Fruit fly (Drosophila melanogaster): ENCODE data around the gene msi.

Gene msi

dm6 chr3R:25532406-25533225 is 16.7 kb downstream of the msi start (continued):
- TF ChIP-seq CG7556 (GFP tag; optimal IDR thresholded peaks at IDR 0.05) (peak; percentile 11), CG8290 (GFP tag; optimal IDR thresholded peaks at IDR 0.05) (no peak), CG8290 (tag; optimal IDR thresholded peaks at IDR 0.05) (no peak), CG11723 (GFP tag; optimal IDR thresholded peaks at IDR 0.05) (no peak), z (GFP tag; IDR thresholded peaks at IDR 0.05) (peak; percentile 66; the same call in 1 of the 3 replicates), ind (GFP tag; optimal IDR thresholded peaks at IDR 0.05) (peak; percentile 28), pzg (GFP tag; optimal IDR thresholded peaks at IDR 0.05) (no peak), Aef1 (GFP tag; IDR thresholded peaks at IDR 0.05) (0 out of 3 replicates have a peak, but pooled peaks have one; percentile 14), Nf-YC (tag; optimal IDR thresholded peaks at IDR 0.05) (no peak), ci (GFP tag; IDR thresholded peaks at IDR 0.05) (0 out of 3 replicates have a peak, but pooled peaks have one; percentile 5), oc (tag; optimal IDR thresholded peaks at IDR 0.05) (peak; percentile 67), CG12391 (tag; optimal IDR thresholded peaks at IDR 0.05) (peak; percentile 28), D19A (tag; optimal IDR thresholded peaks at IDR 0.05) (peak; percentile 12), CG4424 (GFP tag; optimal IDR thresholded peaks at IDR 0.05) (peak; percentile 18), CG10979 (tag; optimal IDR thresholded peaks at IDR 0.05) (peak; percentile 21), CG14710 (tag; optimal IDR thresholded peaks at IDR 0.05) (peak; percentile 15), CG31441 (GFP tag; IDR thresholded peaks at IDR 0.05) (peak; percentile 67), slbo (GFP tag; IDR thresholded peaks at IDR 0.05) (peak; percentile 54; the same call in 1 of the 2 replicates), chinmo (GFP tag; IDR thresholded peaks at IDR 0.05; ENCODE audit: partially characterized antibody) (0 out of 4 replicates have a peak, but pooled peaks have one; percentile 42), gcm2 (GFP tag; optimal IDR thresholded peaks at IDR 0.05) (no peak), fu2 (GFP tag; optimal IDR thresholded peaks at IDR 0.05) (no peak), knrl (GFP tag; IDR thresholded peaks at IDR 0.05; ENCODE audit: partially characterized antibody) (no peak), slou (GFP tag; optimal IDR thresholded peaks at IDR 0.05) (no peak), CoRest (tag; optimal IDR thresholded peaks at IDR 0.05) (peak; percentile 36), pan (optimal IDR thresholded peaks at IDR 0.05) (no peak), pan (GFP tag; optimal IDR thresholded peaks at IDR 0.05 in 1 of 2, IDR thresholded peaks at IDR 0.05 in 1 of 2) (peak in 1 of 2 experiments; percentile 25), CG18262 (tag; optimal IDR thresholded peaks at IDR 0.05) (peak; percentile 57), pb (GFP tag; optimal IDR thresholded peaks at IDR 0.05) (no peak), CG16815 (GFP tag; optimal IDR thresholded peaks at IDR 0.05) (no peak), lola (GFP tag; optimal IDR thresholded peaks at IDR 0.05) (peak in 1 of 3 experiments; percentile 43), inv (GFP tag; IDR thresholded peaks at IDR 0.05; ENCODE audit: partially characterized antibody) (no peak), Sox102F (GFP tag; optimal IDR thresholded peaks at IDR 0.05) (peak; percentile 32), CG2199 (GFP tag; IDR thresholded peaks at IDR 0.05) (0 out of 3 replicates have a peak, but pooled peaks have one; percentile 40), CG32532 (GFP tag; IDR thresholded peaks at IDR 0.05) (0 out of 2 replicates have a peak, but pooled peaks have one; percentile 35), kni (GFP tag; optimal IDR thresholded peaks at IDR 0.05) (no peak), row (GFP tag; IDR thresholded peaks at IDR 0.05) (peak; percentile 49), grau (tag; optimal IDR thresholded peaks at IDR 0.05) (peak; percentile 88), CG7839 (tag; optimal IDR thresholded peaks at IDR 0.05) (peak; percentile 42), Hr51 (GFP tag; optimal IDR thresholded peaks at IDR 0.05) (peak in 1 of 2 experiments; percentile 36), eve (GFP tag; optimal IDR thresholded peaks at IDR 0.05) (no peak), CG17328 (GFP tag; IDR thresholded peaks at IDR 0.05) (peak; percentile 27; the same call in 1 of the 2 replicates), CG17359 (tag; optimal IDR thresholded peaks at IDR 0.05) (peak; percentile 14), CG30403 (GFP tag; optimal IDR thresholded peaks at IDR 0.05) (peak; percentile 20), Blimp-1 (GFP tag; optimal IDR thresholded peaks at IDR 0.05) (peak; percentile 90), CG13894 (tag; optimal IDR thresholded peaks at IDR 0.05) (peak; percentile 88), CG13424 (tag; optimal IDR thresholded peaks at IDR 0.05) (peak; percentile 33), CG9437 (GFP tag; optimal IDR thresholded peaks at IDR 0.05) (peak; percentile 20)
